Fruit fly (Drosophila melanogaster) whole organism, adult: ENCODE data around the gene CG12948.

Experiments
- CG12768 ChIP-seq: fragments of 200-800 bp; sonication (Bioruptor generic); optimal IDR thresholded peaks from 2 replicates; lab custom pipeline; 2017; ENCODE audit warnings: missing biosample characterization, missing genetic modification characterization, mild to moderate bottlenecking, moderate library complexity, missing genetic modification reagents
- CG1620 ChIP-seq: fragments of 200-800 bp; sonication (Bioruptor generic); optimal IDR thresholded peaks from 2 replicates; lab custom pipeline; 2016; ENCODE audit warnings: missing biosample characterization, missing genetic modification characterization
- CG7045 ChIP-seq: fragments of 200-800 bp; sonication (Bioruptor generic); optimal IDR thresholded peaks from 2 replicates; lab custom pipeline; 2017; ENCODE audit warnings: missing biosample characterization, mild to moderate bottlenecking, missing genetic modification characterization
- CG7101 ChIP-seq: fragments of 200-800 bp; sonication (Bioruptor generic); optimal IDR thresholded peaks from 2 replicates; lab custom pipeline; 2018; ENCODE audit warnings: missing biosample characterization, mild to moderate bottlenecking, missing genetic modification characterization, moderate library complexity
- Clk ChIP-seq: fragments of 200-800 bp; sonication (Bioruptor generic); optimal IDR thresholded peaks from 2 replicates; lab custom pipeline; 2017; ENCODE audit warnings: missing biosample characterization, missing genetic modification characterization
- bab1 ChIP-seq: fragments of 200-800 bp; sonication (Bioruptor generic); optimal IDR thresholded peaks from 3 replicates; lab custom pipeline; 2019; ENCODE audit warnings: missing biosample characterization, mild to moderate bottlenecking, missing genetic modification characterization, moderate library complexity
- cic ChIP-seq: fragments of 200-800 bp; sonication (Bioruptor generic); optimal IDR thresholded peaks from 2 replicates; lab custom pipeline; 2017; ENCODE audit warnings: missing biosample characterization, mild to moderate bottlenecking, missing genetic modification characterization, moderate library complexity
- cnc ChIP-seq, 2 experiments: fragments of >200 bp; optimal IDR thresholded peaks; 2 replicates each; lab custom pipeline; 2017
- kay ChIP-seq: fragments of 200-800 bp; sonication (Bioruptor generic); peaks from one replicate; lab custom pipeline; 2016; ENCODE audit warnings: missing biosample characterization, missing genetic modification characterization, borderline replicate concordance
- ovo ChIP-seq: fragments of 200-800 bp; sonication (Bioruptor generic); optimal IDR thresholded peaks from 2 replicates; lab custom pipeline; 2016; ENCODE audit warnings: missing biosample characterization, missing genetic modification characterization
- pad ChIP-seq: fragments of 200-800 bp; sonication (Bioruptor generic); optimal IDR thresholded peaks from 3 replicates; lab custom pipeline; 2017; ENCODE audit warnings: missing biosample characterization, missing genetic modification characterization, mild to moderate bottlenecking, moderate library complexity, missing genetic modification reagents
- tj ChIP-seq: fragments of 200-800 bp; sonication (Bioruptor generic); optimal IDR thresholded peaks from 3 replicates; lab custom pipeline; 2017; ENCODE audit warnings: missing biosample characterization, mild to moderate bottlenecking, missing genetic modification characterization, moderate library complexity

DNA sequence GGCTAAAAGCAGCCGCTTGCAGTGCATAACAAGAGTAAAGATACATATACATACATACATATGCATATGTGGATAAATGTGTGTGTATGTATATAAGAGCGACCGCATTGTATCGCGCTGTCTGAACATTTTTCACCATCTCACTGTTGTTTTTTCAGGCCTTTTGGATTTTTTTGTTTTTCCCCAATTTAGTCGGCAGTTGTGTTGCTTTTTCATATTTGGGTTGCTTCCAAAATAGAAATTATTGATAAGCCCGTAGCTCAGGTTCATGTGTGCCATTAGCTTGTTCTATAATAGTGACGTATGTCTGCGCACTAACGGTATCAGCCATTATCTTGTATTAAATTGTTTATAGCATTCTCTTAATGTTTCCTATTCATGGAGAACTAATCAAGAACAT is 47.0 kb downstream of the CG12948 start:
- no peak for TF ChIP-seq CG7045
- TF ChIP-seq ovo (GFP tag; lab: Kevin White, UChicago): no peak
- no peak for TF ChIP-seq kay (GFP tag; lab: Kevin White, UChicago)
- TF ChIP-seq CG1620: no peak
- TF ChIP-seq bab1 (GFP tag; lab: Kevin White, UChicago): no peak
- no peak for TF ChIP-seq CG12768 (GFP tag; lab: Kevin White, UChicago)
- TF ChIP-seq tj: no peak
- TF ChIP-seq CG7101 (tag; lab: Kevin White, UChicago): no peak
- no peak for TF ChIP-seq pad
- TF ChIP-seq cnc (optimal IDR thresholded peaks at IDR 0.05; lab: Kevin White, UChicago): no peak
- no peak for TF ChIP-seq cic (GFP tag; lab: Kevin White, UChicago)
- TF ChIP-seq Clk (GFP tag; lab: Kevin White, UChicago): no peak
